Worm (Caenorhabditis elegans) whole organism, young adult: ENCODE data around the gene F59E11.5.

Source experiments
- dpff-1 ChIP-seq: sonication (generic microtip); optimal IDR thresholded peaks from 2 replicates; lab custom pipeline; 2017; ENCODE audit warnings: mild to moderate bottlenecking, missing genetic modification characterization, missing compliant biosample characterization
- mcd-1 ChIP-seq: fragments of 200-800 bp; sonication (Bioruptor generic); IDR thresholded peaks from 2 replicates; pipeline ENCODE4 v1.3.6; 2022; ENCODE audit warnings: missing genetic modification reagents, missing genetic modification characterization, missing compliant biosample characterization

DNA sequence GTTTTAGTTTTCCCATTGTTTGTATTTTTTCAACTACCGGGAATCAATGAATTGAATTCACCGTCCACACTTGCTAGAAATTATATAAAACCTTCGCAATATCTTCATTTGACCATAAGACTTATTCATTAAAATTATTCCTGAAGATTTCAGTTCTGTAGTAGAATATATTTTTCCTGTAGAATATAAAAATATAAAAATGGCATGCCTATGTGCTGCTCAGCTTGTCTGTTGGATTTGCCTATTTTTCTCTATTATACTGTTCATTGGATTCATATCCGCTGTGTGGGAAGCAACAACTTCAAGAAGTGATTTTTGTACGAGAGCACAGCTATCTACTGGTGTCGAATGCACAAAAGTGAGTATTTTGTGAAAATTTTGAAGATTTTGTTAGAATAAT, 3.2 kb upstream of the F59E11.5 start, which contains the start of gene F59E11.6:
- TF ChIP-seq mcd-1 (GFP tag; lab: Robert Waterston, UW): no peak
- TF ChIP-seq dpff-1 (tag; lab: Kevin White, UChicago): no peak
